Worm (Caenorhabditis elegans) whole organism, L4 larva: ENCODE results near the gene K10D11.4.

Source experiments
- D1046.2 ChIP-seq: fragments of 200-800 bp; sonication (Bioruptor generic); IDR thresholded peaks from 2 replicates; pipeline ENCODE4 v1.3.6; 2022; ENCODE audit warnings: missing genetic modification characterization, missing compliant biosample characterization
- F26F4.8 ChIP-seq: fragments of 200-800 bp; sonication (Bioruptor generic); conservative IDR thresholded peaks from 2 replicates; pipeline ENCODE4 v1.3.6; 2022; ENCODE audit warnings: missing genetic modification characterization, missing compliant biosample characterization
- F37D6.2 ChIP-seq: sonication (generic microtip); optimal IDR thresholded peaks from 2 replicates; lab custom pipeline; 2016; ENCODE audit warnings: mild to moderate bottlenecking, missing genetic modification characterization, missing compliant biosample characterization
- F49E8.2 ChIP-seq: sonication (generic microtip); optimal IDR thresholded peaks from 2 replicates; lab custom pipeline; 2016; ENCODE audit warnings: missing compliant biosample characterization, mild to moderate bottlenecking, missing genetic modification characterization, borderline replicate concordance
- Y5F2A.4 ChIP-seq: fragments of 200-800 bp; sonication (Bioruptor generic); optimal IDR thresholded peaks from 2 replicates; lab custom pipeline; 2018; ENCODE audit warnings: mild to moderate bottlenecking, missing genetic modification characterization, missing compliant biosample characterization
- Y75B8A.6 ChIP-seq: fragments of 200-800 bp; sonication (Bioruptor generic); IDR thresholded peaks from 2 replicates; pipeline ENCODE4 v1.3.6; 2022; ENCODE audit warnings: missing genetic modification reagents, missing genetic modification characterization, missing compliant biosample characterization
- ZK546.5 ChIP-seq, 2 experiments: sonication (generic microtip); optimal IDR thresholded peaks; 2 replicates each; lab custom pipeline; 2017; ENCODE audit warnings: missing biosample characterization in 2 of 2, missing genetic modification characterization in 2 of 2
- ama-1 ChIP-seq: fragments of 150-350 bp; optimal IDR thresholded peaks from 2 replicates; lab custom pipeline; 2014; ENCODE audit warnings: inconsistent platforms, mixed read lengths
- ceh-20 ChIP-seq: fragments of 200-800 bp; sonication (Bioruptor generic); IDR thresholded peaks from 2 replicates; pipeline ENCODE4 v1.3.6; 2022; ENCODE audit warnings: missing genetic modification reagents, missing genetic modification characterization, missing compliant biosample characterization
- ceh-32 ChIP-seq: sonication (generic microtip); optimal IDR thresholded peaks from 2 replicates; lab custom pipeline; 2016; ENCODE audit warnings: mild to moderate bottlenecking, missing genetic modification characterization, missing compliant biosample characterization; ENCODE audit not compliant: poor library complexity
- ces-1 ChIP-seq: fragments of 150-350 bp; sonication (generic microtip); optimal IDR thresholded peaks from 4 replicates; lab custom pipeline; 2014; ENCODE audit warnings: missing biosample characterization, missing genetic modification reagents, missing genetic modification characterization
- ctbp-1 ChIP-seq: fragments of 200-800 bp; sonication (Bioruptor generic); IDR thresholded peaks from 2 replicates; pipeline ENCODE4 v1.3.6; 2022; ENCODE audit warnings: missing genetic modification reagents, missing genetic modification characterization, missing compliant biosample characterization
- daf-12 ChIP-seq: fragments of 150-350 bp; optimal IDR thresholded peaks from 2 replicates; lab custom pipeline; 2014; ENCODE audit warnings: missing biosample characterization, missing genetic modification reagents, missing genetic modification characterization
- daf-16 ChIP-seq, 3 experiments: sonication (generic microtip); optimal IDR thresholded peaks; 2 replicates each; lab custom pipeline; 2016 to 2017; ENCODE audit warnings: missing genetic modification characterization in 3 of 3, missing genetic modification reagents in 3 of 3, mild to moderate bottlenecking in 2 of 3, missing compliant biosample characterization in 2 of 3, missing biosample characterization in 1 of 3, moderate library complexity in 1 of 3
- daf-8 ChIP-seq: fragments of 200-800 bp; sonication (Bioruptor generic); IDR thresholded peaks from 2 replicates; pipeline ENCODE4 v1.3.6; 2022; ENCODE audit warnings: missing genetic modification characterization, missing compliant biosample characterization
- dmd-6 ChIP-seq: fragments of 200-800 bp; sonication (Bioruptor generic); IDR thresholded peaks from 2 replicates; pipeline ENCODE4 v1.3.6; 2022; ENCODE audit warnings: missing genetic modification reagents, missing genetic modification characterization, missing compliant biosample characterization
- dpl-1 ChIP-seq: fragments of 150-350 bp; optimal IDR thresholded peaks from 2 replicates; lab custom pipeline; 2014; ENCODE audit warnings: missing biosample characterization, missing genetic modification reagents, missing genetic modification characterization
- egl-27 ChIP-seq: sonication (generic microtip); optimal IDR thresholded peaks from 3 replicates; lab custom pipeline; 2017; ENCODE audit warnings: missing biosample characterization, missing genetic modification reagents, missing genetic modification characterization
- gei-8 ChIP-seq: fragments of 200-800 bp; sonication (Bioruptor generic); optimal IDR thresholded peaks from 2 replicates; lab custom pipeline; 2018; ENCODE audit warnings: mild to moderate bottlenecking, missing genetic modification characterization, missing compliant biosample characterization
- hlh-11 ChIP-seq: fragments of 200-800 bp; sonication (Bioruptor generic); optimal IDR thresholded peaks from 2 replicates; lab custom pipeline; 2018; ENCODE audit warnings: mild to moderate bottlenecking, missing genetic modification characterization, missing compliant biosample characterization
- hlh-30 ChIP-seq: sonication (generic microtip); optimal IDR thresholded peaks from 2 replicates; lab custom pipeline; 2017; ENCODE audit warnings: antibody characterized with exemption, mild to moderate bottlenecking, missing genetic modification characterization, missing compliant biosample characterization; ENCODE audit not compliant: insufficient read depth
- jun-1 ChIP-seq: fragments of 150-350 bp; optimal IDR thresholded peaks from 2 replicates; lab custom pipeline; 2014; ENCODE audit warnings: missing biosample characterization, missing genetic modification reagents, missing genetic modification characterization
- lin-1 ChIP-seq: fragments of 200-800 bp; sonication (Bioruptor generic); IDR thresholded peaks from 2 replicates; pipeline ENCODE4 v1.3.6; 2022; ENCODE audit warnings: missing genetic modification reagents, missing genetic modification characterization, missing compliant biosample characterization
- lin-15B ChIP-seq: fragments of 150-350 bp; sonication (generic microtip); optimal IDR thresholded peaks from 3 replicates; lab custom pipeline; 2014; ENCODE audit warnings: missing biosample characterization, missing genetic modification characterization
- lin-38 ChIP-seq: fragments of 200-800 bp; sonication (Bioruptor generic); IDR thresholded peaks from 2 replicates; pipeline ENCODE4 v1.3.6; 2022; ENCODE audit warnings: missing genetic modification reagents, missing genetic modification characterization, missing compliant biosample characterization
- lin-39 ChIP-seq: fragments of 150-350 bp; optimal IDR thresholded peaks from 2 replicates; lab custom pipeline; 2014; ENCODE audit warnings: missing biosample characterization, missing genetic modification reagents, missing genetic modification characterization
- madf-5 ChIP-seq, 2 experiments: fragments of 200-800 bp; sonication (Bioruptor generic); IDR thresholded peaks; 2 replicates each; pipeline ENCODE4 v1.3.6; 2022; ENCODE audit warnings: missing compliant biosample characterization in 2 of 2, missing genetic modification characterization in 2 of 2
- madf-9 ChIP-seq: fragments of 200-800 bp; sonication (Bioruptor generic); conservative IDR thresholded peaks from 2 replicates; pipeline ENCODE4 v1.3.6; 2022; ENCODE audit warnings: missing genetic modification reagents, missing genetic modification characterization, missing compliant biosample characterization
- mep-1 ChIP-seq: fragments of 150-350 bp; sonication (generic microtip); optimal IDR thresholded peaks from 3 replicates; lab custom pipeline; 2014; ENCODE audit warnings: missing biosample characterization, missing genetic modification characterization
- mes-2 ChIP-seq: sonication (generic microtip); optimal IDR thresholded peaks from 2 replicates; lab custom pipeline; 2016; ENCODE audit warnings: missing genotype, mild to moderate bottlenecking, missing genetic modification characterization, missing compliant biosample characterization; ENCODE audit not compliant: poor library complexity, severe bottlenecking
- nhr-11 ChIP-seq: fragments of 150-350 bp; optimal IDR thresholded peaks from 2 replicates; lab custom pipeline; 2014; ENCODE audit warnings: missing biosample characterization, missing genetic modification characterization
- nhr-111 ChIP-seq: fragments of 200-800 bp; sonication (Bioruptor generic); optimal IDR thresholded peaks from 2 replicates; lab custom pipeline; 2018; ENCODE audit warnings: mild to moderate bottlenecking, missing genetic modification characterization, missing compliant biosample characterization
- nhr-28 ChIP-seq: fragments of 150-350 bp; optimal IDR thresholded peaks from 2 replicates; lab custom pipeline; 2014; ENCODE audit warnings: missing biosample characterization, missing genetic modification characterization
- nhr-42 ChIP-seq: fragments of 200-800 bp; sonication (Bioruptor generic); IDR thresholded peaks from 2 replicates; pipeline ENCODE4 v1.3.6; 2022; ENCODE audit warnings: missing genetic modification characterization, missing compliant biosample characterization
- nhr-77 ChIP-seq: fragments of 150-350 bp; optimal IDR thresholded peaks from 2 replicates; lab custom pipeline; 2014; ENCODE audit warnings: missing biosample characterization, missing genetic modification characterization
- pha-4 ChIP-seq, 2 experiments: fragments of 150-350 bp in 1 of 2; fragments of 200-800 bp in 1 of 2; sonication (Bioruptor generic) in 1 of 2; IDR thresholded peaks in 1 of 2; optimal IDR thresholded peaks in 1 of 2; 2 replicates each; pipeline versions ENCODE4 v1.3.6 to Lab custom; 2014 to 2022; ENCODE audit warnings: missing genetic modification characterization in 2 of 2, missing genetic modification reagents in 2 of 2, missing biosample characterization in 1 of 2, missing compliant biosample characterization in 1 of 2
- pqm-1 ChIP-seq: sonication (generic microtip); optimal IDR thresholded peaks from 2 replicates; lab custom pipeline; 2017; ENCODE audit warnings: missing biosample characterization, missing genetic modification characterization
- saeg-2 ChIP-seq: fragments of 200-800 bp; sonication (Bioruptor generic); IDR thresholded peaks from 2 replicates; pipeline ENCODE4 v1.3.6; 2022; ENCODE audit warnings: missing genetic modification reagents, missing genetic modification characterization, missing compliant biosample characterization
- sdz-12 ChIP-seq: fragments of 200-800 bp; sonication (Bioruptor generic); optimal IDR thresholded peaks from 2 replicates; lab custom pipeline; 2018; ENCODE audit warnings: mild to moderate bottlenecking, missing genetic modification characterization, missing compliant biosample characterization
- tag-97 ChIP-seq: fragments of 200-800 bp; sonication (Bioruptor generic); IDR thresholded peaks from 2 replicates; pipeline ENCODE4 v1.3.6; 2022; ENCODE audit warnings: missing genetic modification characterization, missing compliant biosample characterization
- unc-130 ChIP-seq: sonication (generic microtip); optimal IDR thresholded peaks from 2 replicates; lab custom pipeline; 2016; ENCODE audit warnings: missing genetic modification reagents, missing genetic modification characterization, missing compliant biosample characterization
- vab-7 ChIP-seq: fragments of 200-800 bp; sonication (Bioruptor generic); IDR thresholded peaks from 2 replicates; pipeline ENCODE4 v1.3.6; 2022; ENCODE audit warnings: missing genetic modification reagents, missing genetic modification characterization, missing compliant biosample characterization
- zfp-2 ChIP-seq: sonication (generic microtip); optimal IDR thresholded peaks from 2 replicates; lab custom pipeline; 2016; ENCODE audit warnings: mild to moderate bottlenecking, missing genetic modification characterization, missing compliant biosample characterization
- zip-2 ChIP-seq: fragments of 150-350 bp; optimal IDR thresholded peaks from 2 replicates; lab custom pipeline; 2014; ENCODE audit warnings: missing biosample characterization, missing genetic modification characterization
- ztf-11 ChIP-seq: fragments of 150-350 bp; optimal IDR thresholded peaks from 2 replicates; lab custom pipeline; 2014; ENCODE audit warnings: missing biosample characterization, missing genetic modification characterization

Gene K10D11.4

ce11 chrIV:12999087-12999486 lies 4.8 kb upstream of the K10D11.4 start:
- TF ChIP-seq lin-38 (GFP tag; lab: Robert Waterston, UW) (no peak), nhr-42 (GFP tag; lab: Robert Waterston, UW) (no peak), hlh-30 (tag; lab: Kevin White, UChicago) (no peak), Y5F2A.4 (no peak), zip-2 (tag; lab: Kevin White, UChicago) (no peak), madf-9 (GFP tag; lab: Robert Waterston, UW) (no peak), mes-2 (tag; lab: Kevin White, UChicago) (peak; percentile 42), ces-1 (GFP tag; lab: Kevin White, UChicago) (no peak), daf-12 (tag; lab: Kevin White, UChicago) (no peak), madf-5 (GFP tag; IDR thresholded peaks at IDR 0.05; lab: Robert Waterston, UW) (no peak), sdz-12 (no peak), nhr-111 (no peak), F49E8.2 (no peak), hlh-11 (tag; lab: Kevin White, UChicago) (peak; percentile 17), lin-1 (no peak), ZK546.5 (tag; optimal IDR thresholded peaks at IDR 0.05; lab: Kevin White, UChicago) (no peak)

- peak; percentile 27 for TF ChIP-seq nhr-28 (tag; lab: Kevin White, UChicago)
- TF ChIP-seq lin-1: no peak
- no peak for TF ChIP-seq Y75B8A.6 (GFP tag; lab: Robert Waterston, UW)
- no peak for TF ChIP-seq lin-15B (tag; lab: Kevin White, UChicago)
- peak; percentile 48 for TF ChIP-seq hlh-30 (tag; lab: Kevin White, UChicago)
Measured at ce11 chrIV:12997560-12997959, 3.3 kb upstream of the K10D11.4 start.

- TF ChIP-seq Y75B8A.6 (GFP tag; lab: Robert Waterston, UW): no peak
- TF ChIP-seq ctbp-1 (GFP tag; lab: Robert Waterston, UW): no peak
- no peak for TF ChIP-seq vab-7 (GFP tag; lab: Robert Waterston, UW)
- TF ChIP-seq sdz-12: no peak
- TF ChIP-seq nhr-111: no peak
- TF ChIP-seq nhr-42 (GFP tag; lab: Robert Waterston, UW): no peak
- TF ChIP-seq nhr-28 (tag; lab: Kevin White, UChicago): no peak
- TF ChIP-seq nhr-11 (tag; lab: Kevin White, UChicago): no peak
- TF ChIP-seq tag-97 (GFP tag; lab: Robert Waterston, UW): no peak
- no peak for TF ChIP-seq madf-5 (GFP tag; IDR thresholded peaks at IDR 0.05; lab: Robert Waterston, UW)
- no peak for TF ChIP-seq lin-39 (tag; lab: Kevin White, UChicago)
- TF ChIP-seq ceh-32 (tag; lab: Kevin White, UChicago): no peak
- no peak for TF ChIP-seq madf-9 (GFP tag; lab: Robert Waterston, UW)
- TF ChIP-seq egl-27 (tag; lab: Kevin White, UChicago): no peak
- no peak for TF ChIP-seq lin-1
- no peak for TF ChIP-seq saeg-2 (GFP tag; lab: Robert Waterston, UW)
- no peak for TF ChIP-seq gei-8
- no peak for TF ChIP-seq Y5F2A.4
- TF ChIP-seq F26F4.8: no peak
- TF ChIP-seq, all 104 proteins: peak for 0
Measured at ce11 chrIV:12995886-12996285, 1.6 kb upstream of the K10D11.4 start, which contains the start of gene K10D11.7. Gene K10D11.7, minus strand, starts transcription at chrIV:12995986.

- TF ChIP-seq mes-2 (tag; lab: Kevin White, UChicago) (no peak), D1046.2 (GFP tag; lab: Robert Waterston, UW) (no peak), unc-130 (no peak), ama-1 (lab: Kevin White, UChicago) (no peak), dmd-6 (GFP tag; lab: Robert Waterston, UW) (peak; percentile 78; the same call in 1 of the 2 replicates), daf-16 (GFP tag; optimal IDR thresholded peaks at IDR 0.05; lab: Kevin White, UChicago) (no peak), daf-16 (tag; optimal IDR thresholded peaks at IDR 0.05; lab: Kevin White, UChicago) (peak; percentile 63), hlh-11 (tag; lab: Kevin White, UChicago) (peak; percentile 44), zfp-2 (tag; lab: Kevin White, UChicago) (no peak), ceh-20 (GFP tag; lab: Robert Waterston, UW) (no peak), egl-27 (tag; lab: Kevin White, UChicago) (no peak), pqm-1 (tag; lab: Kevin White, UChicago) (peak; percentile 68), F37D6.2 (no peak), dpl-1 (no peak), daf-8 (GFP tag; lab: Robert Waterston, UW) (no peak), pha-4 (GFP tag; IDR thresholded peaks at IDR 0.05; lab: Robert Waterston, UW) (no peak), pha-4 (tag; optimal IDR thresholded peaks at IDR 0.05; lab: Kevin White, UChicago) (no peak), mep-1 (tag; lab: Kevin White, UChicago) (no peak), jun-1 (no peak), nhr-77 (peak; percentile 31), ztf-11 (tag; lab: Kevin White, UChicago) (no peak)
Measured at ce11 chrIV:12991629-12992028, 2.6 kb downstream of the K10D11.4 start, which contains the start of gene K10D11.5. Gene K10D11.5, minus strand, starts transcription at chrIV:12991843.
